Worm (Caenorhabditis elegans) whole organism, late embryonic: ENCODE data around the gene K07H8.2.

Experiments
- C38D4.7 ChIP-seq: fragments of 200-800 bp; sonication (Bioruptor generic); optimal IDR thresholded peaks from 2 replicates; lab custom pipeline; 2018; ENCODE audit warnings: mild to moderate bottlenecking, missing genetic modification characterization, moderate library complexity, missing compliant biosample characterization
- F13H6.1 ChIP-seq: sonication (generic microtip); optimal IDR thresholded peaks from 2 replicates; lab custom pipeline; 2016; ENCODE audit warnings: missing genetic modification characterization, missing compliant biosample characterization
- K02D7.2 ChIP-seq: sonication (generic microtip); optimal IDR thresholded peaks from 2 replicates; lab custom pipeline; 2017; ENCODE audit warnings: mild to moderate bottlenecking, missing genetic modification characterization, missing compliant biosample characterization
- Y22D7AL.16 ChIP-seq: sonication (generic microtip); optimal IDR thresholded peaks from 2 replicates; lab custom pipeline; 2016; ENCODE audit warnings: missing genetic modification characterization, missing compliant biosample characterization
- ahr-1 ChIP-seq: sonication (generic microtip); optimal IDR thresholded peaks from 2 replicates; lab custom pipeline; 2016; ENCODE audit warnings: missing genetic modification characterization, missing compliant biosample characterization
- ama-1 ChIP-seq: fragments of 150-350 bp; optimal IDR thresholded peaks from 2 replicates; lab custom pipeline; 2014
- ceh-14 ChIP-seq: sonication (generic microtip); optimal IDR thresholded peaks from 2 replicates; lab custom pipeline; 2016; ENCODE audit warnings: missing genotype, missing genetic modification characterization, missing compliant biosample characterization
- ceh-18 ChIP-seq: sonication (generic microtip); optimal IDR thresholded peaks from 2 replicates; lab custom pipeline; 2016; ENCODE audit warnings: missing genetic modification characterization, missing compliant biosample characterization
- ceh-24 ChIP-seq: sonication (generic microtip); optimal IDR thresholded peaks from 2 replicates; lab custom pipeline; 2016; ENCODE audit warnings: mild to moderate bottlenecking, missing genetic modification characterization, missing compliant biosample characterization
- ceh-31 ChIP-seq: sonication (generic microtip); optimal IDR thresholded peaks from 2 replicates; lab custom pipeline; 2016; ENCODE audit warnings: missing genetic modification characterization, missing compliant biosample characterization
- ceh-34 ChIP-seq: sonication (generic microtip); optimal IDR thresholded peaks from 2 replicates; lab custom pipeline; 2016; ENCODE audit warnings: mild to moderate bottlenecking, missing genetic modification characterization, missing compliant biosample characterization
- ceh-45 ChIP-seq: fragments of 200-800 bp; sonication (Bioruptor generic); IDR thresholded peaks from 2 replicates; pipeline ENCODE4 v1.3.6; 2022; ENCODE audit warnings: missing genetic modification reagents, missing genetic modification characterization, missing compliant biosample characterization
- ceh-48 ChIP-seq: sonication (generic microtip); optimal IDR thresholded peaks from 2 replicates; lab custom pipeline; 2016; ENCODE audit warnings: missing genetic modification characterization, inconsistent platforms, missing compliant biosample characterization
- ceh-6 ChIP-seq: fragments of 200-800 bp; sonication (Bioruptor generic); optimal IDR thresholded peaks from 2 replicates; lab custom pipeline; 2018; ENCODE audit warnings: mild to moderate bottlenecking, missing genetic modification characterization, missing compliant biosample characterization
- ceh-9 ChIP-seq: sonication (generic microtip); optimal IDR thresholded peaks from 2 replicates; lab custom pipeline; 2016; ENCODE audit warnings: mild to moderate bottlenecking, missing genetic modification characterization, inconsistent platforms, missing compliant biosample characterization
- che-1 ChIP-seq: sonication (generic microtip); optimal IDR thresholded peaks from 2 replicates; lab custom pipeline; 2016; ENCODE audit warnings: mild to moderate bottlenecking, missing genetic modification characterization, missing compliant biosample characterization
- dmd-4 ChIP-seq: sonication (generic microtip); optimal IDR thresholded peaks from 2 replicates; lab custom pipeline; 2016; ENCODE audit warnings: borderline replicate concordance, missing genetic modification characterization, missing compliant biosample characterization
- dve-1 ChIP-seq: sonication (generic microtip); optimal IDR thresholded peaks from 2 replicates; lab custom pipeline; 2017; ENCODE audit warnings: antibody characterized with exemption, mild to moderate bottlenecking, missing genetic modification characterization, missing compliant biosample characterization
- elt-2 ChIP-seq: sonication (generic microtip); optimal IDR thresholded peaks from 2 replicates; lab custom pipeline; 2016; ENCODE audit warnings: missing genetic modification reagents, missing genetic modification characterization, missing compliant biosample characterization
- ets-4 ChIP-seq: sonication (generic microtip); optimal IDR thresholded peaks from 2 replicates; lab custom pipeline; 2016; ENCODE audit warnings: missing genetic modification characterization, missing compliant biosample characterization
- fax-1 ChIP-seq: sonication (generic microtip); optimal IDR thresholded peaks from 2 replicates; lab custom pipeline; 2016; ENCODE audit warnings: missing genotype, missing genetic modification characterization, missing compliant biosample characterization
- fkh-10 ChIP-seq: fragments of 150-350 bp; optimal IDR thresholded peaks from 2 replicates; lab custom pipeline; 2014; ENCODE audit warnings: missing biosample characterization, missing genetic modification reagents, missing genetic modification characterization
- fkh-6 ChIP-seq: sonication (generic microtip); optimal IDR thresholded peaks from 2 replicates; lab custom pipeline; 2016; ENCODE audit warnings: missing genetic modification characterization, missing compliant biosample characterization
- gmeb-2 ChIP-seq: sonication (generic microtip); optimal IDR thresholded peaks from 2 replicates; lab custom pipeline; 2016; ENCODE audit warnings: missing genetic modification characterization, inconsistent platforms, missing compliant biosample characterization
- hlh-13 ChIP-seq: fragments of 200-800 bp; sonication (Bioruptor generic); optimal IDR thresholded peaks from 2 replicates; lab custom pipeline; 2018; ENCODE audit warnings: mild to moderate bottlenecking, missing genetic modification characterization, missing compliant biosample characterization
- hlh-15 ChIP-seq: sonication (generic microtip); optimal IDR thresholded peaks from 2 replicates; lab custom pipeline; 2016; ENCODE audit warnings: missing genetic modification characterization, missing compliant biosample characterization
- hlh-30 ChIP-seq: sonication (generic microtip); optimal IDR thresholded peaks from 2 replicates; lab custom pipeline; 2017; ENCODE audit warnings: antibody characterized with exemption, missing genetic modification characterization, missing compliant biosample characterization; ENCODE audit not compliant: insufficient read depth
- hlh-6 ChIP-seq: sonication (generic microtip); optimal IDR thresholded peaks from 2 replicates; lab custom pipeline; 2016; ENCODE audit warnings: missing genotype, missing genetic modification characterization, missing compliant biosample characterization
- hlh-8 ChIP-seq: sonication (generic microtip); optimal IDR thresholded peaks from 2 replicates; lab custom pipeline; 2016; ENCODE audit warnings: missing genotype, missing genetic modification characterization, missing compliant biosample characterization
- lim-6 ChIP-seq: sonication (generic microtip); optimal IDR thresholded peaks from 2 replicates; lab custom pipeline; 2016; ENCODE audit warnings: missing genetic modification characterization, missing compliant biosample characterization
- lin-11 ChIP-seq: fragments of 200-800 bp; sonication (Bioruptor generic); optimal IDR thresholded peaks from 2 replicates; lab custom pipeline; 2018; ENCODE audit warnings: mild to moderate bottlenecking, missing genetic modification characterization, missing compliant biosample characterization
- madf-2 ChIP-seq: sonication (generic microtip); optimal IDR thresholded peaks from 2 replicates; lab custom pipeline; 2017; ENCODE audit warnings: missing genetic modification characterization, missing compliant biosample characterization
- mec-3 ChIP-seq: sonication (generic microtip); optimal IDR thresholded peaks from 2 replicates; lab custom pipeline; 2016; ENCODE audit warnings: borderline replicate concordance, missing genetic modification characterization, missing compliant biosample characterization
- nhr-11 ChIP-seq: fragments of 150-350 bp; optimal IDR thresholded peaks from 2 replicates; lab custom pipeline; 2014; ENCODE audit warnings: missing biosample characterization, missing genetic modification characterization
- npax-4 ChIP-seq: sonication (generic microtip); optimal IDR thresholded peaks from 2 replicates; lab custom pipeline; 2016; ENCODE audit warnings: missing genetic modification characterization, missing compliant biosample characterization
- odd-2 ChIP-seq: sonication (generic microtip); optimal IDR thresholded peaks from 2 replicates; lab custom pipeline; 2017; ENCODE audit warnings: antibody characterized with exemption, mild to moderate bottlenecking, missing genetic modification characterization, missing compliant biosample characterization
- pag-3 ChIP-seq: sonication (generic microtip); optimal IDR thresholded peaks from 2 replicates; lab custom pipeline; 2016; ENCODE audit warnings: missing compliant biosample characterization, missing genetic modification characterization, borderline replicate concordance
- pax-1 ChIP-seq: fragments of 150-350 bp; optimal IDR thresholded peaks from 2 replicates; lab custom pipeline; 2014; ENCODE audit warnings: missing biosample characterization, missing genetic modification characterization
- pha-2 ChIP-seq: sonication (generic microtip); optimal IDR thresholded peaks from 2 replicates; lab custom pipeline; 2017; ENCODE audit warnings: mild to moderate bottlenecking, missing genetic modification characterization, missing compliant biosample characterization
- pha-4 ChIP-seq: fragments of 150-350 bp; optimal IDR thresholded peaks from 2 replicates; lab custom pipeline; 2018; ENCODE audit warnings: missing biosample characterization, missing genetic modification reagents, missing genetic modification characterization
- pqm-1 ChIP-seq: sonication (generic microtip); optimal IDR thresholded peaks from 2 replicates; lab custom pipeline; 2016; ENCODE audit warnings: missing genetic modification characterization, missing compliant biosample characterization
- pros-1 ChIP-seq: fragments of 150-350 bp; optimal IDR thresholded peaks from 2 replicates; lab custom pipeline; 2014; ENCODE audit warnings: missing biosample characterization, missing genetic modification reagents, missing genetic modification characterization
- ref-2 ChIP-seq: sonication (generic microtip); optimal IDR thresholded peaks from 2 replicates; lab custom pipeline; 2016; ENCODE audit warnings: missing genetic modification characterization, missing compliant biosample characterization
- rnt-1 ChIP-seq: sonication (generic microtip); optimal IDR thresholded peaks from 2 replicates; lab custom pipeline; 2016; ENCODE audit warnings: missing genetic modification characterization, missing compliant biosample characterization
- sdc-2 ChIP-seq: sonication (generic microtip); optimal IDR thresholded peaks from 2 replicates; lab custom pipeline; 2016; ENCODE audit warnings: missing genotype, missing genetic modification characterization, missing compliant biosample characterization
- sox-2 ChIP-seq: fragments of 200-800 bp; sonication (Bioruptor generic); IDR thresholded peaks from 2 replicates; pipeline ENCODE4 v1.3.6; 2022; ENCODE audit warnings: missing genetic modification reagents, missing genetic modification characterization, missing compliant biosample characterization
- syd-9 ChIP-seq: sonication (generic microtip); optimal IDR thresholded peaks from 2 replicates; lab custom pipeline; 2016; ENCODE audit warnings: mild to moderate bottlenecking, missing genetic modification characterization, moderate library complexity, missing compliant biosample characterization
- ttx-3 ChIP-seq: sonication (generic microtip); optimal IDR thresholded peaks from 2 replicates; lab custom pipeline; 2016; ENCODE audit warnings: missing genetic modification reagents, missing genetic modification characterization, missing compliant biosample characterization
- unc-3 ChIP-seq, 2 experiments: fragments of 200-800 bp in 1 of 2; sonication (Bioruptor generic) in 1 of 2; sonication (generic microtip) in 1 of 2; conservative IDR thresholded peaks in 1 of 2; optimal IDR thresholded peaks in 1 of 2; 2 replicates each; pipeline versions ENCODE4 v1.3.6 to Lab custom; 2016 to 2022; ENCODE audit warnings: missing compliant biosample characterization in 2 of 2, missing genetic modification characterization in 2 of 2, missing genetic modification reagents in 1 of 2
- unc-55 ChIP-seq: sonication (generic microtip); optimal IDR thresholded peaks from 2 replicates; lab custom pipeline; 2017; ENCODE audit warnings: missing biosample characterization, missing genetic modification reagents, missing genetic modification characterization
- unc-86 ChIP-seq: sonication (generic microtip); optimal IDR thresholded peaks from 2 replicates; lab custom pipeline; 2016; ENCODE audit warnings: missing genetic modification characterization, missing compliant biosample characterization
- zip-5 ChIP-seq: sonication (generic microtip); optimal IDR thresholded peaks from 2 replicates; lab custom pipeline; 2016; ENCODE audit warnings: missing genetic modification characterization, missing compliant biosample characterization
- ztf-16 ChIP-seq: sonication (generic microtip); optimal IDR thresholded peaks from 2 replicates; lab custom pipeline; 2017; ENCODE audit warnings: missing genetic modification characterization, missing compliant biosample characterization

Gene K07H8.2

DNA sequence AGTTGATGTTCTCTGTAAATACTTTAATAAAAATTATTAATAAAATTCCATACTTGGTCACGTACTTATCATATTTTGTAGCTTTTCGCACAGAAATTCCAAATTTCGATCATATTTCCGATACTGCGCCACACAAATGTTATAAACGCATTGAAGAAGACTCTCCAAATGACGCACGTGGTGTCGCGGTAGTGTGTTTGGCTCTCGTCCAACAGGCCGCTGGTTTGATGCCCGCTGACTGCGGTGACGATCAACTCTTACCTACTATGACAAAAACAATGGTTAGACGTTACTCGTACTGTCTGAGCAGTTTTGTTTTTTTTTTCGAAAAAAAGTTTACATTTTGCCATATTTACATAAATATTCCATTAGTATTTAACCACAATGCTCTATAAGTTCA is 38.5 kb upstream of the K07H8.2 start:
- TF ChIP-seq pros-1 (peak; percentile 56), ceh-45 (GFP tag; lab: Robert Waterston, UW) (peak; percentile 86), che-1 (tag; lab: Kevin White, UChicago) (peak; percentile 95), ceh-9 (peak; percentile 93), rnt-1 (tag; lab: Kevin White, UChicago) (peak; percentile 83), npax-4 (tag; lab: Kevin White, UChicago) (peak; percentile 88), fax-1 (tag; lab: Kevin White, UChicago) (peak; percentile 91), hlh-30 (tag; lab: Kevin White, UChicago) (peak; percentile 87), ztf-16 (tag; lab: Kevin White, UChicago) (peak; percentile 96), ceh-24 (peak; percentile 89), dmd-4 (peak; percentile 84), ref-2 (tag; lab: Kevin White, UChicago) (peak; percentile 94), Y22D7AL.16 (tag; lab: Kevin White, UChicago) (peak; percentile 96), pqm-1 (tag; lab: Kevin White, UChicago) (peak; percentile 82), pag-3 (tag; lab: Kevin White, UChicago) (peak; percentile 72), zip-5 (tag; lab: Kevin White, UChicago) (peak; percentile 88), ceh-34 (tag; lab: Kevin White, UChicago) (peak; percentile 95), pha-2 (tag; lab: Kevin White, UChicago) (peak; percentile 95), dve-1 (tag; lab: Kevin White, UChicago) (peak; percentile 84), pha-4 (tag; lab: Kevin White, UChicago) (no peak), fkh-10 (GFP tag; lab: Kevin White, UChicago) (peak; percentile 47), ttx-3 (peak; percentile 96), fkh-6 (peak; percentile 93), syd-9 (tag; lab: Kevin White, UChicago) (peak; percentile 90), pax-1 (tag; lab: Kevin White, UChicago) (no peak), hlh-15 (tag; lab: Kevin White, UChicago) (peak; percentile 92), odd-2 (tag; lab: Kevin White, UChicago) (peak; percentile 81), gmeb-2 (peak; percentile 98), ceh-14 (tag; lab: Kevin White, UChicago) (peak; percentile 89), unc-55 (no peak), F13H6.1 (tag; lab: Kevin White, UChicago) (peak; percentile 88), hlh-8 (tag; lab: Kevin White, UChicago) (peak; percentile 89), elt-2 (tag; lab: Kevin White, UChicago) (peak; percentile 98), ceh-48 (tag; lab: Kevin White, UChicago) (peak; percentile 92), C38D4.7 (GFP tag; lab: Kevin White, UChicago) (peak; percentile 94), ceh-18 (tag; lab: Kevin White, UChicago) (peak; percentile 77), lim-6 (tag; lab: Kevin White, UChicago) (peak; percentile 9), hlh-6 (tag; lab: Kevin White, UChicago) (peak; percentile 96), hlh-13 (GFP tag; lab: Kevin White, UChicago) (peak; percentile 91), madf-2 (tag; lab: Kevin White, UChicago) (peak; percentile 94), ama-1 (lab: Kevin White, UChicago) (no peak), sox-2 (GFP tag; lab: Robert Waterston, UW) (peak; percentile 88), unc-3 (GFP tag; conservative IDR thresholded peaks at IDR 0.05; lab: Robert Waterston, UW) (peak; percentile 93), unc-3 (tag; optimal IDR thresholded peaks at IDR 0.05; lab: Kevin White, UChicago) (peak; percentile 93), nhr-11 (tag; lab: Kevin White, UChicago) (no peak), ets-4 (peak; percentile 43), sdc-2 (peak; percentile 89), K02D7.2 (tag; lab: Kevin White, UChicago) (peak; percentile 84), ahr-1 (tag; lab: Kevin White, UChicago) (peak; percentile 82), ceh-31 (tag; lab: Kevin White, UChicago) (peak; percentile 73), unc-86 (tag; lab: Kevin White, UChicago) (peak; percentile 95), mec-3 (tag; lab: Kevin White, UChicago) (peak; percentile 47), ceh-6 (GFP tag; lab: Kevin White, UChicago) (peak; percentile 97), lin-11 (tag; lab: Kevin White, UChicago) (peak; percentile 95)
